Worm (Caenorhabditis elegans) whole organism, late embryonic: Measurements from ENCODE around the gene B0334.5.
A peak's percentile ranks its signal among the peaks of the same experiment; 100 is the strongest.

ENCODE experiments used
- C38D4.7 ChIP-seq: fragments of 200-800 bp; sonication (Bioruptor generic); optimal IDR thresholded peaks from 2 replicates; lab custom pipeline; 2018; ENCODE audit warnings: mild to moderate bottlenecking, missing genetic modification characterization, moderate library complexity, missing compliant biosample characterization
- F13H6.1 ChIP-seq: sonication (generic microtip); optimal IDR thresholded peaks from 2 replicates; lab custom pipeline; 2016; ENCODE audit warnings: missing genetic modification characterization, missing compliant biosample characterization
- K02D7.2 ChIP-seq: sonication (generic microtip); optimal IDR thresholded peaks from 2 replicates; lab custom pipeline; 2017; ENCODE audit warnings: mild to moderate bottlenecking, missing genetic modification characterization, missing compliant biosample characterization
- K09A11.1 ChIP-seq: sonication (generic microtip); optimal IDR thresholded peaks from 2 replicates; lab custom pipeline; 2017; ENCODE audit warnings: antibody characterized with exemption, mild to moderate bottlenecking, missing genetic modification characterization, missing compliant biosample characterization; ENCODE audit not compliant: insufficient read depth
- ahr-1 ChIP-seq: sonication (generic microtip); optimal IDR thresholded peaks from 2 replicates; lab custom pipeline; 2016; ENCODE audit warnings: missing genetic modification characterization, missing compliant biosample characterization
- ceh-14 ChIP-seq: sonication (generic microtip); optimal IDR thresholded peaks from 2 replicates; lab custom pipeline; 2016; ENCODE audit warnings: missing genotype, missing genetic modification characterization, missing compliant biosample characterization
- ceh-18 ChIP-seq: sonication (generic microtip); optimal IDR thresholded peaks from 2 replicates; lab custom pipeline; 2016; ENCODE audit warnings: missing genetic modification characterization, missing compliant biosample characterization
- ceh-2 ChIP-seq: sonication (generic microtip); optimal IDR thresholded peaks from 2 replicates; lab custom pipeline; 2016; ENCODE audit warnings: missing genotype, missing genetic modification characterization, missing compliant biosample characterization
- ceh-24 ChIP-seq: sonication (generic microtip); optimal IDR thresholded peaks from 2 replicates; lab custom pipeline; 2016; ENCODE audit warnings: mild to moderate bottlenecking, missing genetic modification characterization, missing compliant biosample characterization
- ceh-34 ChIP-seq: sonication (generic microtip); optimal IDR thresholded peaks from 2 replicates; lab custom pipeline; 2016; ENCODE audit warnings: mild to moderate bottlenecking, missing genetic modification characterization, missing compliant biosample characterization
- ceh-48 ChIP-seq: sonication (generic microtip); optimal IDR thresholded peaks from 2 replicates; lab custom pipeline; 2016; ENCODE audit warnings: missing genetic modification characterization, inconsistent platforms, missing compliant biosample characterization
- ceh-6 ChIP-seq: fragments of 200-800 bp; sonication (Bioruptor generic); optimal IDR thresholded peaks from 2 replicates; lab custom pipeline; 2018; ENCODE audit warnings: mild to moderate bottlenecking, missing genetic modification characterization, missing compliant biosample characterization
- ceh-9 ChIP-seq: sonication (generic microtip); optimal IDR thresholded peaks from 2 replicates; lab custom pipeline; 2016; ENCODE audit warnings: mild to moderate bottlenecking, missing genetic modification characterization, inconsistent platforms, missing compliant biosample characterization
- che-1 ChIP-seq: sonication (generic microtip); optimal IDR thresholded peaks from 2 replicates; lab custom pipeline; 2016; ENCODE audit warnings: mild to moderate bottlenecking, missing genetic modification characterization, missing compliant biosample characterization
- elt-2 ChIP-seq: sonication (generic microtip); optimal IDR thresholded peaks from 2 replicates; lab custom pipeline; 2016; ENCODE audit warnings: missing genetic modification reagents, missing genetic modification characterization, missing compliant biosample characterization
- elt-4 ChIP-seq: sonication (generic microtip); optimal IDR thresholded peaks from 2 replicates; lab custom pipeline; 2016; ENCODE audit warnings: missing genetic modification characterization, missing compliant biosample characterization
- fkh-6 ChIP-seq: sonication (generic microtip); optimal IDR thresholded peaks from 2 replicates; lab custom pipeline; 2016; ENCODE audit warnings: missing genetic modification characterization, missing compliant biosample characterization
- gmeb-2 ChIP-seq: sonication (generic microtip); optimal IDR thresholded peaks from 2 replicates; lab custom pipeline; 2016; ENCODE audit warnings: missing genetic modification characterization, inconsistent platforms, missing compliant biosample characterization
- hlh-13 ChIP-seq: fragments of 200-800 bp; sonication (Bioruptor generic); optimal IDR thresholded peaks from 2 replicates; lab custom pipeline; 2018; ENCODE audit warnings: mild to moderate bottlenecking, missing genetic modification characterization, missing compliant biosample characterization
- hlh-15 ChIP-seq: sonication (generic microtip); optimal IDR thresholded peaks from 2 replicates; lab custom pipeline; 2016; ENCODE audit warnings: missing genetic modification characterization, missing compliant biosample characterization
- hlh-30 ChIP-seq: sonication (generic microtip); optimal IDR thresholded peaks from 2 replicates; lab custom pipeline; 2017; ENCODE audit warnings: antibody characterized with exemption, missing genetic modification characterization, missing compliant biosample characterization; ENCODE audit not compliant: insufficient read depth
- hlh-6 ChIP-seq: sonication (generic microtip); optimal IDR thresholded peaks from 2 replicates; lab custom pipeline; 2016; ENCODE audit warnings: missing genotype, missing genetic modification characterization, missing compliant biosample characterization
- hlh-8 ChIP-seq: sonication (generic microtip); optimal IDR thresholded peaks from 2 replicates; lab custom pipeline; 2016; ENCODE audit warnings: missing genotype, missing genetic modification characterization, missing compliant biosample characterization
- madf-2 ChIP-seq: sonication (generic microtip); optimal IDR thresholded peaks from 2 replicates; lab custom pipeline; 2017; ENCODE audit warnings: missing genetic modification characterization, missing compliant biosample characterization
- nfya-1 ChIP-seq: sonication (generic microtip); optimal IDR thresholded peaks from 2 replicates; lab custom pipeline; 2017; ENCODE audit warnings: missing genetic modification characterization, mild to moderate bottlenecking, missing compliant biosample characterization, antibody characterized with exemption, moderate library complexity
- nhr-11 ChIP-seq: fragments of 150-350 bp; optimal IDR thresholded peaks from 2 replicates; lab custom pipeline; 2014; ENCODE audit warnings: missing biosample characterization, missing genetic modification characterization
- nhr-232 ChIP-seq: sonication (generic microtip); optimal IDR thresholded peaks from 2 replicates; lab custom pipeline; 2016; ENCODE audit warnings: missing genetic modification characterization, missing compliant biosample characterization
- npax-4 ChIP-seq: sonication (generic microtip); optimal IDR thresholded peaks from 2 replicates; lab custom pipeline; 2016; ENCODE audit warnings: missing genetic modification characterization, missing compliant biosample characterization
- odd-2 ChIP-seq: sonication (generic microtip); optimal IDR thresholded peaks from 2 replicates; lab custom pipeline; 2017; ENCODE audit warnings: antibody characterized with exemption, mild to moderate bottlenecking, missing genetic modification characterization, missing compliant biosample characterization
- pag-3 ChIP-seq: sonication (generic microtip); optimal IDR thresholded peaks from 2 replicates; lab custom pipeline; 2016; ENCODE audit warnings: missing compliant biosample characterization, missing genetic modification characterization, borderline replicate concordance
- pha-2 ChIP-seq: sonication (generic microtip); optimal IDR thresholded peaks from 2 replicates; lab custom pipeline; 2017; ENCODE audit warnings: mild to moderate bottlenecking, missing genetic modification characterization, missing compliant biosample characterization
- pha-4 ChIP-seq: fragments of 150-350 bp; optimal IDR thresholded peaks from 2 replicates; lab custom pipeline; 2018; ENCODE audit warnings: missing biosample characterization, missing genetic modification reagents, missing genetic modification characterization
- pqm-1 ChIP-seq: sonication (generic microtip); optimal IDR thresholded peaks from 2 replicates; lab custom pipeline; 2016; ENCODE audit warnings: missing genetic modification characterization, missing compliant biosample characterization
- rnt-1 ChIP-seq: sonication (generic microtip); optimal IDR thresholded peaks from 2 replicates; lab custom pipeline; 2016; ENCODE audit warnings: missing genetic modification characterization, missing compliant biosample characterization
- sox-4 ChIP-seq: sonication (generic microtip); optimal IDR thresholded peaks from 2 replicates; lab custom pipeline; 2017; ENCODE audit warnings: mild to moderate bottlenecking, missing genetic modification characterization, inconsistent platforms, missing compliant biosample characterization
- tbx-7 ChIP-seq: sonication (generic microtip); optimal IDR thresholded peaks from 2 replicates; lab custom pipeline; 2016; ENCODE audit warnings: missing genotype, missing genetic modification characterization, missing compliant biosample characterization
- ttx-3 ChIP-seq: sonication (generic microtip); optimal IDR thresholded peaks from 2 replicates; lab custom pipeline; 2016; ENCODE audit warnings: missing genetic modification reagents, missing genetic modification characterization, missing compliant biosample characterization
- unc-3 ChIP-seq, 2 experiments: fragments of 200-800 bp in 1 of 2; sonication (Bioruptor generic) in 1 of 2; sonication (generic microtip) in 1 of 2; conservative IDR thresholded peaks in 1 of 2; optimal IDR thresholded peaks in 1 of 2; 2 replicates each; pipeline versions ENCODE4 v1.3.6 to Lab custom; 2016 to 2022; ENCODE audit warnings: missing compliant biosample characterization in 2 of 2, missing genetic modification characterization in 2 of 2, missing genetic modification reagents in 1 of 2
- unc-42 ChIP-seq: sonication (generic microtip); optimal IDR thresholded peaks from 2 replicates; lab custom pipeline; 2016; ENCODE audit warnings: missing genotype, missing genetic modification characterization, missing compliant biosample characterization
- unc-86 ChIP-seq: sonication (generic microtip); optimal IDR thresholded peaks from 2 replicates; lab custom pipeline; 2016; ENCODE audit warnings: missing genetic modification characterization, missing compliant biosample characterization
- zip-5 ChIP-seq: sonication (generic microtip); optimal IDR thresholded peaks from 2 replicates; lab custom pipeline; 2016; ENCODE audit warnings: missing genetic modification characterization, missing compliant biosample characterization

Gene B0334.5

DNA sequence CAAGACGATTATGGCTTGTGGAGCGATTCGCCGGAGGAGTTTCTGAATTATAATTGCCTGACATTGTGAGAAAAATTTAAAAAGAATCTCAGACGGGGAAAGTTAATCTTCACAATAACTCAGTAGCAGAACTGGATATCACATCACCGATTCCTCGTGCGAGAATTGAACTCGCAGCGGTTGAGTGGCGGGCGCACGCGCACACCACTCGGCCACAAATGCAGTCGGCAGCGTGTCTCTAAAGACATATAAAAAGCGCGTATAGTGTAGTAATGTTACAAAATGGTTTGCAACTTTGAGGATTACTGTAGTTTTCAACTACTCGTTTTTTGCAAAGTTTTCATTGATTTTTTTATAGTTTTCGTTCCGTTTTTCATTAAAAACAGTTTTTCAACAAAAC is 12.9 kb upstream of the B0334.5 start (continued):
- no peak for TF ChIP-seq pha-4 (tag; lab: Kevin White, UChicago)
- peak; percentile 84 for TF ChIP-seq zip-5 (tag; lab: Kevin White, UChicago)
- TF ChIP-seq pha-2, result peak; percentile 94
- peak; percentile 88 for TF ChIP-seq hlh-8 (tag; lab: Kevin White, UChicago)
- TF ChIP-seq nfya-1 (tag; lab: Kevin White, UChicago), result peak; percentile 81
- peak; percentile 96 for TF ChIP-seq ceh-6
- TF ChIP-seq npax-4 (tag; lab: Kevin White, UChicago), result peak; percentile 95
- TF ChIP-seq pag-3 (tag; lab: Kevin White, UChicago), result peak; percentile 80
- TF ChIP-seq hlh-30, result peak; percentile 78
- TF ChIP-seq madf-2, result peak; percentile 95
- TF ChIP-seq unc-3 (GFP tag; conservative IDR thresholded peaks at IDR 0.05; lab: Robert Waterston, UW), result peak; percentile 91
- peak; percentile 92 for TF ChIP-seq unc-3 (tag; optimal IDR thresholded peaks at IDR 0.05; lab: Kevin White, UChicago)
- TF ChIP-seq K02D7.2 (tag; lab: Kevin White, UChicago), result peak; percentile 96
- peak; percentile 95 for TF ChIP-seq ceh-9 (tag; lab: Kevin White, UChicago)
- peak; percentile 95 for TF ChIP-seq F13H6.1 (tag; lab: Kevin White, UChicago)
- TF ChIP-seq ceh-48 (tag; lab: Kevin White, UChicago), result peak; percentile 94
- TF ChIP-seq odd-2 (tag; lab: Kevin White, UChicago), result peak; percentile 80
- peak; percentile 91 for TF ChIP-seq ceh-18 (tag; lab: Kevin White, UChicago)
- TF ChIP-seq hlh-6 (tag; lab: Kevin White, UChicago), result peak; percentile 96
- peak; percentile 96 for TF ChIP-seq fkh-6
- TF ChIP-seq unc-86, result peak; percentile 93
- TF ChIP-seq hlh-15 (tag; lab: Kevin White, UChicago), result peak; percentile 96
- no peak for TF ChIP-seq nhr-11
- peak; percentile 96 for TF ChIP-seq che-1
- TF ChIP-seq rnt-1 (tag; lab: Kevin White, UChicago), result peak; percentile 37
- TF ChIP-seq pqm-1 (tag; lab: Kevin White, UChicago), result peak; percentile 83
- peak; percentile 86 for TF ChIP-seq ceh-2 (tag; lab: Kevin White, UChicago)
- TF ChIP-seq C38D4.7 (GFP tag; lab: Kevin White, UChicago), result peak; percentile 96
- peak; percentile 70 for TF ChIP-seq unc-42 (tag; lab: Kevin White, UChicago)
- peak; percentile 96 for TF ChIP-seq ttx-3
- TF ChIP-seq ceh-14 (tag; lab: Kevin White, UChicago), result peak; percentile 94
- peak; percentile 84 for TF ChIP-seq K09A11.1 (tag; lab: Kevin White, UChicago)

DNA sequence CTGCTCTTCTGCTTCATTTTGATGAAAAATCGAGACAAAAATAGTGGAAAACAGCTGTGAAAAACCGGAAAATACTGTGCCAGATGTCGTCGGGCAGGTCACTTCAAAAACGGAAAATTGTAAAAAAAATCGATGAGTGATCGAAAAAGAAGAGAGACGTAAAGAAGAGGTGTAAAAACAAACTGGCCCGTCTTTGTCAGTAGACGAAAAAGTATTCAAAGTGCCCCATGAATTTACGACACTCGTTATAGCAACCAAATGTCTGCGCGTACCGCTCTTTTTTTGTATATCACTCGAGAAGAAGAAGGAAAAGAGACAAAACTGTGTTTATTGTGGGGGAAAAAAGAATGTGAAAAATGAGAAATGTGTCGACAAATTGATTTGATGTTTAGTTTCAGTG is 12.3 kb upstream of the B0334.5 start, which contains the start of gene twk-5:
Gene twk-5 (minus strand): TSS at position 101 of the 400 bp plus-strand sequence.
- TF ChIP-seq hlh-13 (GFP tag; lab: Kevin White, UChicago), result no peak
- no peak for TF ChIP-seq zip-5 (tag; lab: Kevin White, UChicago)
- TF ChIP-seq nhr-232 (tag; lab: Kevin White, UChicago), result no peak
- TF ChIP-seq hlh-6 (tag; lab: Kevin White, UChicago), result no peak
- TF ChIP-seq ceh-34, result no peak
- TF ChIP-seq sox-4 (tag; lab: Kevin White, UChicago), result no peak
- no peak for TF ChIP-seq K02D7.2 (tag; lab: Kevin White, UChicago)
- no peak for TF ChIP-seq elt-4
- no peak for TF ChIP-seq ahr-1 (tag; lab: Kevin White, UChicago)
- no peak for TF ChIP-seq tbx-7
- TF ChIP-seq elt-2 (tag; lab: Kevin White, UChicago), result no peak
- no peak for TF ChIP-seq gmeb-2 (tag; lab: Kevin White, UChicago)
- no peak for TF ChIP-seq pha-2
- TF ChIP-seq ttx-3, result no peak
- no peak for TF ChIP-seq ceh-14 (tag; lab: Kevin White, UChicago)
- TF ChIP-seq odd-2 (tag; lab: Kevin White, UChicago), result no peak
- TF ChIP-seq ceh-24, result no peak
- TF ChIP-seq, all 69 proteins: peak for 0
